Fruit fly (Drosophila melanogaster): ENCODE results near the gene Josd.

The Josd gene

dm6 chrX:6265456-6265877, 4.5 kb downstream of the Josd start (continued):
- TF ChIP-seq tx (GFP tag; optimal IDR thresholded peaks at IDR 0.05), result peak; percentile 94
- peak; percentile 82 for TF ChIP-seq CG18011 (GFP tag; optimal IDR thresholded peaks at IDR 0.05)
- peak; percentile 99 for TF ChIP-seq dmrt99B (tag; optimal IDR thresholded peaks at IDR 0.05)
- peak; percentile 39 for TF ChIP-seq stwl (tag; optimal IDR thresholded peaks at IDR 0.05)
- TF ChIP-seq CG1647 (GFP tag; optimal IDR thresholded peaks at IDR 0.05), result peak; percentile 93
- peak; percentile 87 for TF ChIP-seq Lim3 (GFP tag; IDR thresholded peaks at IDR 0.05)
- peak; percentile 98 for TF ChIP-seq gem (tag; optimal IDR thresholded peaks at IDR 0.05)
- TF ChIP-seq CG7987 (GFP tag; optimal IDR thresholded peaks at IDR 0.05), result peak; percentile 78
- peak; percentile 89 for TF ChIP-seq CG6765 (GFP tag; optimal IDR thresholded peaks at IDR 0.05)
- peak; percentile 93 for TF ChIP-seq E2f1 (GFP tag; IDR thresholded peaks at IDR 0.05)
- TF ChIP-seq CG5245 (GFP tag; optimal IDR thresholded peaks at IDR 0.05), result peak; percentile 94
- TF ChIP-seq Hsf (GFP tag; optimal IDR thresholded peaks at IDR 0.05), result peak; percentile 97
- peak; percentile 76 for TF ChIP-seq Deaf1 (tag; optimal IDR thresholded peaks at IDR 0.05)
- peak; percentile 81 for TF ChIP-seq CG15696 (tag; optimal IDR thresholded peaks at IDR 0.05)
- no peak for TF ChIP-seq CG2129 (GFP tag; IDR thresholded peaks at IDR 0.05; ENCODE audit: partially characterized antibody)
- TF ChIP-seq Tbp (GFP tag; optimal IDR thresholded peaks at IDR 0.05), result no peak
- peak; percentile 78 for TF ChIP-seq tup (GFP tag; optimal IDR thresholded peaks at IDR 0.05)
- peak; percentile 96 for TF ChIP-seq Atf-2 (GFP tag; optimal IDR thresholded peaks at IDR 0.05)
- peak; percentile 95 for TF ChIP-seq CG7786 (GFP tag; optimal IDR thresholded peaks at IDR 0.05)
- TF ChIP-seq CG8478 (optimal IDR thresholded peaks at IDR 0.05), result no peak
- TF ChIP-seq CG6683 (GFP tag; optimal IDR thresholded peaks at IDR 0.05), result peak; percentile 87
- TF ChIP-seq Side (GFP tag; optimal IDR thresholded peaks at IDR 0.05), result peak; percentile 93
- peak; percentile 90 to 99 for TF ChIP-seq Hr51 (GFP tag; optimal IDR thresholded peaks at IDR 0.05)
- peak; percentile 88 for TF ChIP-seq CG11560 (tag; IDR thresholded peaks at IDR 0.05)
- TF ChIP-seq CG6854 (GFP tag; optimal IDR thresholded peaks at IDR 0.05), result peak; percentile 92
- peak; percentile 71 for TF ChIP-seq kni (GFP tag; optimal IDR thresholded peaks at IDR 0.05)
- no peak for TF ChIP-seq Bgb (GFP tag; IDR thresholded peaks at IDR 0.05; ENCODE audit: partially characterized antibody)
- peak; percentile 86 for TF ChIP-seq sug (tag; optimal IDR thresholded peaks at IDR 0.05)
- TF ChIP-seq CG14014 (GFP tag; IDR thresholded peaks at IDR 0.05), result peak; percentile 91
- TF ChIP-seq CG3838 (GFP tag; optimal IDR thresholded peaks at IDR 0.05), result peak; percentile 86
- TF ChIP-seq dpn (GFP tag; optimal IDR thresholded peaks at IDR 0.05), result peak; percentile 96 to 97
- TF ChIP-seq fd102C (GFP tag; optimal IDR thresholded peaks at IDR 0.05), result peak; percentile 6
- TF ChIP-seq slbo (GFP tag; IDR thresholded peaks at IDR 0.05), result peak; percentile 93
- TF ChIP-seq CG30431 (GFP tag; optimal IDR thresholded peaks at IDR 0.05), result peak; percentile 94
- peak; percentile 96 for TF ChIP-seq Hr3 (GFP tag; optimal IDR thresholded peaks at IDR 0.05)
- peak; percentile 97 for TF ChIP-seq CG6689 (GFP tag; IDR thresholded peaks at IDR 0.05)
- TF ChIP-seq dysf (GFP tag; IDR thresholded peaks at IDR 0.05), result peak; percentile 96
- TF ChIP-seq CG2875 (GFP tag; optimal IDR thresholded peaks at IDR 0.05), result peak; percentile 97
- peak; percentile 65 for TF ChIP-seq CG33557 (GFP tag; optimal IDR thresholded peaks at IDR 0.05)
- peak; percentile 17 to 67 for TF ChIP-seq insv (GFP tag; optimal IDR thresholded peaks at IDR 0.05)
- TF ChIP-seq Sin3A (optimal IDR thresholded peaks at IDR 0.05), result no peak
- peak; percentile 89 for TF ChIP-seq gce (GFP tag; IDR thresholded peaks at IDR 0.05)
- TF ChIP-seq kah (GFP tag; optimal IDR thresholded peaks at IDR 0.05), result peak; percentile 92
- TF ChIP-seq Scr (GFP tag; IDR thresholded peaks at IDR 0.05; ENCODE audit: partially characterized antibody), result 0 out of 2 replicates have a peak, but pooled peaks have one; percentile 33
- TF ChIP-seq Fer2 (tag; optimal IDR thresholded peaks at IDR 0.05), result peak; percentile 84
- TF ChIP-seq lab (GFP tag; optimal IDR thresholded peaks at IDR 0.05), result peak; percentile 95
- peak; percentile 82 for TF ChIP-seq CG2202 (tag; optimal IDR thresholded peaks at IDR 0.05)
- TF ChIP-seq BtbVII (GFP tag; optimal IDR thresholded peaks at IDR 0.05), result peak; percentile 94
- TF ChIP-seq cad (GFP tag; optimal IDR thresholded peaks at IDR 0.05), result no peak
- peak; percentile 93 for TF ChIP-seq CG4854 (GFP tag; optimal IDR thresholded peaks at IDR 0.05)
- peak; percentile 96 for TF ChIP-seq Dad (GFP tag; optimal IDR thresholded peaks at IDR 0.05)
